Worm (Caenorhabditis elegans) whole organism, L4 larva: ENCODE data around the gene sptl-3.

ENCODE experiments used
- D1046.2 ChIP-seq: fragments of 200-800 bp; sonication (Bioruptor generic); IDR thresholded peaks from 2 replicates; pipeline ENCODE4 v1.3.6; 2022; ENCODE audit warnings: missing genetic modification characterization, missing compliant biosample characterization
- F26F4.8 ChIP-seq: fragments of 200-800 bp; sonication (Bioruptor generic); conservative IDR thresholded peaks from 2 replicates; pipeline ENCODE4 v1.3.6; 2022; ENCODE audit warnings: missing genetic modification characterization, missing compliant biosample characterization
- F49E8.2 ChIP-seq: sonication (generic microtip); optimal IDR thresholded peaks from 2 replicates; lab custom pipeline; 2016; ENCODE audit warnings: missing compliant biosample characterization, mild to moderate bottlenecking, missing genetic modification characterization, borderline replicate concordance
- R02D3.7 ChIP-seq: fragments of 150-350 bp; sonication (generic microtip); optimal IDR thresholded peaks from 3 replicates; lab custom pipeline; 2014; ENCODE audit warnings: missing biosample characterization, missing genetic modification characterization
- T26A8.4 ChIP-seq: fragments of 200-800 bp; sonication (Bioruptor generic); IDR thresholded peaks from 2 replicates; pipeline ENCODE4 v1.3.6; 2022; ENCODE audit warnings: missing genetic modification characterization, missing compliant biosample characterization
- aha-1 ChIP-seq: fragments of 150-350 bp; peaks from one replicate; lab custom pipeline; 2014; ENCODE audit warnings: missing biosample characterization, missing genetic modification characterization
- arid-1 ChIP-seq: fragments of 200-800 bp; sonication (Bioruptor generic); conservative IDR thresholded peaks from 2 replicates; pipeline ENCODE4 v1.3.6; 2022; ENCODE audit warnings: missing genetic modification reagents, missing genetic modification characterization, missing compliant biosample characterization
- ceh-28 ChIP-seq: fragments of 150-350 bp; optimal IDR thresholded peaks from 2 replicates; lab custom pipeline; 2014; ENCODE audit warnings: missing biosample characterization, missing genetic modification reagents, missing genetic modification characterization
- ceh-32 ChIP-seq: sonication (generic microtip); optimal IDR thresholded peaks from 2 replicates; lab custom pipeline; 2016; ENCODE audit warnings: mild to moderate bottlenecking, missing genetic modification characterization, missing compliant biosample characterization; ENCODE audit not compliant: poor library complexity
- ceh-82 ChIP-seq: sonication (generic microtip); optimal IDR thresholded peaks from 2 replicates; lab custom pipeline; 2017; ENCODE audit warnings: missing biosample characterization, missing genetic modification characterization
- daf-8 ChIP-seq: fragments of 200-800 bp; sonication (Bioruptor generic); IDR thresholded peaks from 2 replicates; pipeline ENCODE4 v1.3.6; 2022; ENCODE audit warnings: missing genetic modification characterization, missing compliant biosample characterization
- dpl-1 ChIP-seq: fragments of 150-350 bp; optimal IDR thresholded peaks from 2 replicates; lab custom pipeline; 2014; ENCODE audit warnings: missing biosample characterization, missing genetic modification reagents, missing genetic modification characterization
- dve-1 ChIP-seq: sonication (generic microtip); optimal IDR thresholded peaks from 2 replicates; lab custom pipeline; 2017; ENCODE audit warnings: antibody characterized with exemption, mild to moderate bottlenecking, missing genetic modification characterization, missing compliant biosample characterization; ENCODE audit not compliant: insufficient read depth
- egl-27 ChIP-seq: sonication (generic microtip); optimal IDR thresholded peaks from 3 replicates; lab custom pipeline; 2017; ENCODE audit warnings: missing biosample characterization, missing genetic modification reagents, missing genetic modification characterization
- hlh-11 ChIP-seq: fragments of 200-800 bp; sonication (Bioruptor generic); optimal IDR thresholded peaks from 2 replicates; lab custom pipeline; 2018; ENCODE audit warnings: mild to moderate bottlenecking, missing genetic modification characterization, missing compliant biosample characterization
- hlh-30 ChIP-seq: sonication (generic microtip); optimal IDR thresholded peaks from 2 replicates; lab custom pipeline; 2017; ENCODE audit warnings: antibody characterized with exemption, mild to moderate bottlenecking, missing genetic modification characterization, missing compliant biosample characterization; ENCODE audit not compliant: insufficient read depth
- lin-1 ChIP-seq: fragments of 200-800 bp; sonication (Bioruptor generic); IDR thresholded peaks from 2 replicates; pipeline ENCODE4 v1.3.6; 2022; ENCODE audit warnings: missing genetic modification reagents, missing genetic modification characterization, missing compliant biosample characterization
- mdl-1 ChIP-seq, 2 experiments: fragments of 150-350 bp in 1 of 2; sonication (generic microtip) in 1 of 2; optimal IDR thresholded peaks; 2 replicates each; lab custom pipeline; 2014 to 2017; ENCODE audit warnings: missing biosample characterization in 2 of 2, missing genetic modification characterization in 2 of 2
- mep-1 ChIP-seq: fragments of 150-350 bp; sonication (generic microtip); optimal IDR thresholded peaks from 3 replicates; lab custom pipeline; 2014; ENCODE audit warnings: missing biosample characterization, missing genetic modification characterization
- mes-2 ChIP-seq: sonication (generic microtip); optimal IDR thresholded peaks from 2 replicates; lab custom pipeline; 2016; ENCODE audit warnings: missing genotype, mild to moderate bottlenecking, missing genetic modification characterization, missing compliant biosample characterization; ENCODE audit not compliant: poor library complexity, severe bottlenecking
- nhr-11 ChIP-seq: fragments of 150-350 bp; optimal IDR thresholded peaks from 2 replicates; lab custom pipeline; 2014; ENCODE audit warnings: missing biosample characterization, missing genetic modification characterization
- nhr-25 ChIP-seq: sonication (generic microtip); optimal IDR thresholded peaks from 2 replicates; lab custom pipeline; 2017; ENCODE audit warnings: missing genetic modification characterization, mild to moderate bottlenecking, missing compliant biosample characterization, antibody characterized with exemption, moderate library complexity, borderline replicate concordance; ENCODE audit not compliant: insufficient read depth
- nhr-28 ChIP-seq: fragments of 150-350 bp; optimal IDR thresholded peaks from 2 replicates; lab custom pipeline; 2014; ENCODE audit warnings: missing biosample characterization, missing genetic modification characterization
- nhr-42 ChIP-seq: fragments of 200-800 bp; sonication (Bioruptor generic); IDR thresholded peaks from 2 replicates; pipeline ENCODE4 v1.3.6; 2022; ENCODE audit warnings: missing genetic modification characterization, missing compliant biosample characterization
- nhr-48 ChIP-seq: sonication (generic microtip); optimal IDR thresholded peaks from 2 replicates; lab custom pipeline; 2016; ENCODE audit warnings: mild to moderate bottlenecking, missing genetic modification characterization, missing compliant biosample characterization
- nhr-6 ChIP-seq: fragments of 150-350 bp; optimal IDR thresholded peaks from 2 replicates; lab custom pipeline; 2014; ENCODE audit warnings: missing biosample characterization, missing genetic modification characterization
- nhr-76 ChIP-seq: fragments of 150-350 bp; optimal IDR thresholded peaks from 2 replicates; lab custom pipeline; 2014; ENCODE audit warnings: missing biosample characterization, missing genetic modification characterization
- nhr-77 ChIP-seq: fragments of 150-350 bp; optimal IDR thresholded peaks from 2 replicates; lab custom pipeline; 2014; ENCODE audit warnings: missing biosample characterization, missing genetic modification characterization
- snpc-4 ChIP-seq: fragments of 150-350 bp; optimal IDR thresholded peaks from 2 replicates; lab custom pipeline; 2014; ENCODE audit warnings: missing biosample characterization, missing genetic modification characterization

Gene sptl-3

DNA sequence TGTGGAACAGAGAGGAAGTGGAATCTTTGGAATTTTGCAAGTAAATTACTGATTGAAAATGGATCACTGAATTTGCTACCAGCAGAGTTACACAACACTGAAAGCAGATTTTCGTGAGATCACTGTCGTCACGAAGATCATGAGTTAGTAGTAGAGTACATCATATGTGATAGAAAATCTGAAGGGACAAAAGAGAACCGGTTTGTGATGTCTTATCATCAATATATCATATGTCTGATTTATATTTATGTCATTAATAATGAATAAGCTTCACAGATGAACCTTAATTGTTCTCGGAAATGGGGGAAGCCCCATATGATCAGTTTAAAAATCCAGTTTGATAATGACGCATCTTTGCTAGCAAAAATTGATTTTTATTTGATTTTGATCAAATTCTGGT lies 42.9 kb downstream of the sptl-3 start:
- TF ChIP-seq hlh-30 (tag; lab: Kevin White, UChicago) (peak; percentile 70), arid-1 (no peak), ceh-32 (tag; lab: Kevin White, UChicago) (no peak), mdl-1 (tag; optimal IDR thresholded peaks at IDR 0.05; lab: Kevin White, UChicago) (peak in 1 of 2 experiments; percentile 44), daf-8 (GFP tag; lab: Robert Waterston, UW) (no peak), nhr-28 (peak; percentile 33), nhr-48 (tag; lab: Kevin White, UChicago) (no peak), aha-1 (tag; lab: Kevin White, UChicago) (peak; percentile 23), F49E8.2 (tag; lab: Kevin White, UChicago) (no peak), mep-1 (tag; lab: Kevin White, UChicago) (no peak)

DNA sequence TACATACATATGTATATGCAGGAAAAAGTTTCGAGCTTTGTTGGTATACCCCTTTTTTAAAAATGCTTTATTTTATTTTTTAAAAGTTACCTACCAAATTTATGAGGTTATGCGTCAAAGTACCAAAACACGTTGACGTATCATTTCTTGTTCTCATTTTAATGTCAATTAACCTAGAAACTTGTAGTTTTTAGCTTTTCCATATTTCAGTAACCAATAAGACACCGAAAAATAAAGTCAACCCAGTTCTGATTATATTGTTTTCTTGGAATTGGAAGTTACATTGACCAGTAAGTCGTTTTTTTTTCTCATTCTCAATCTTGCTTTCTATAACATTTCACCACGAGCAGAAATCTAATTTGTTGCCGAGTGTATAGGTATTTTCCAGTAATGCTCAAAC lies 43.7 kb downstream of the sptl-3 start, which contains the start of gene srw-145:
Gene srw-145 (plus strand): TSS at position 301 of the 400 bp plus-strand sequence.
- peak; percentile 41 for TF ChIP-seq aha-1 (tag; lab: Kevin White, UChicago)
- TF ChIP-seq nhr-11 (tag; lab: Kevin White, UChicago): peak; percentile 6
- TF ChIP-seq hlh-11 (tag; lab: Kevin White, UChicago): no peak
- TF ChIP-seq, all 104 proteins: peak for 2

DNA sequence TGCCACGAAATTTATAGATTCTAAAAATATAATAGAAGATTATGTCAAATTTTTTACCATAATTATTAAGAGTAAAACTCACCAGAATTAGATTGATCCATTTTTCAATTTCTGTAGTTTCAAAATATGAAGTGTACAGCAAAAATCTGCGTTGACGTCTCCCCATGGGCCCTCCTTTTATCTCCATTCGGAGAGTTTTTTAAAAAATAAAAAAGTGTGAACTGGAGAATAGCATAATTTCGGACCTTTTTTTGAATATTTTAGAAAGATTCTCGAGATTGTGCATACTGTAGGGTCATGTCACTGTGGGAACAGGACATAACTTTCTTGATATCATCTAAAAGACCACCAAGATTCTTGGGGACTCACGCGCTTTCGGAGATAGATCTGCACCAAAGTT lies 49.0 kb downstream of the sptl-3 start, which contains the start of gene dpr-1:
Gene dpr-1 (minus strand): TSS at position 101 of the 400 bp plus-strand sequence.
- no peak for TF ChIP-seq dve-1
- no peak for TF ChIP-seq mes-2 (tag; lab: Kevin White, UChicago)
- no peak for TF ChIP-seq dpl-1 (GFP tag; lab: Kevin White, UChicago)
- TF ChIP-seq R02D3.7 (tag; lab: Kevin White, UChicago): no peak
- TF ChIP-seq F26F4.8 (GFP tag; lab: Robert Waterston, UW): no peak
- TF ChIP-seq nhr-25 (tag; lab: Kevin White, UChicago): no peak
- no peak for TF ChIP-seq nhr-11 (tag; lab: Kevin White, UChicago)
- TF ChIP-seq nhr-42 (GFP tag; lab: Robert Waterston, UW): no peak
- no peak for TF ChIP-seq nhr-77 (tag; lab: Kevin White, UChicago)
- no peak for TF ChIP-seq hlh-30 (tag; lab: Kevin White, UChicago)
- TF ChIP-seq D1046.2: no peak
- TF ChIP-seq lin-1 (GFP tag; lab: Robert Waterston, UW): no peak
- no peak for TF ChIP-seq snpc-4 (tag; lab: Kevin White, UChicago)
- no peak for TF ChIP-seq T26A8.4
- no peak for TF ChIP-seq nhr-76 (tag; lab: Kevin White, UChicago)
- TF ChIP-seq egl-27 (tag; lab: Kevin White, UChicago): no peak
- TF ChIP-seq ceh-82 (tag; lab: Kevin White, UChicago): no peak
- TF ChIP-seq arid-1: no peak
- no peak for TF ChIP-seq ceh-28 (tag; lab: Kevin White, UChicago)
- no peak for TF ChIP-seq nhr-6 (tag; lab: Kevin White, UChicago)
